Worm (Caenorhabditis elegans): ENCODE data around the gene F58F9.8.

Gene F58F9.8

DNA sequence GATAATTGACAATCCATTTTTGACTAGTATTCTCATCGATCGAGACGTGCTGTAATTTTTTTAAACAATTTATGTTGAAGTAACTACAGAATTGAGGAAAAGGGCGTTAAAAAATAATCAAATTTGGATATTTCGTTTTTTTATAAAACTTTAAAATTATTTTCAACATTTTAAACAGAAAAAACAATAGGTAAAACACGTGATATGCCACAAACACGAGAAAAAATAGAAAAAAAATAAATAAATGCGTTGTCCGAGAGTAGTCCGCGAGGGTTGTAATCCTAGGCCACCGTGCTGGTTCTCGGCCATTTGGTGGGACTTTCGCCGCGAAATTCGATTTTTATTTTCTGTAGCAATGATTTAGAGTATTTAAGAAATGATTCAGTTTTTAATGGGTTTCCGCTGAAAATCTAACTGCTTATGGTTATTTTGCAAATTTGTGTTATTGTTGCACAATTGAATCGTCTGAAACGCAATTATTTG is 31.6 kb upstream of the F58F9.8 start, which contains the start of gene C49A9.10:
TSS of gene C49A9.10 (minus strand) at position 51 of the 483 bp plus-strand sequence.
- TF ChIP-seq dpff-1 (tag; optimal IDR thresholded peaks at IDR 0.05), result no peak
- no peak; the same call in 1 of the 2 replicates for TF ChIP-seq dox-1 (GFP tag; IDR thresholded peaks at IDR 0.05)
- no peak for TF ChIP-seq unc-62 (GFP tag; optimal IDR thresholded peaks at IDR 0.05)
- peak; percentile 29; the same call in 1 of the 2 replicates for TF ChIP-seq hmg-1.2 (GFP tag; IDR thresholded peaks at IDR 0.05)
- TF ChIP-seq chd-7 (tag; optimal IDR thresholded peaks at IDR 0.05), result no peak
- peak; percentile 68; the same call in 1 of the 2 replicates for TF ChIP-seq madf-3 (GFP tag; IDR thresholded peaks at IDR 0.05)
- TF ChIP-seq lsy-27 (tag; optimal IDR thresholded peaks at IDR 0.05; ENCODE audit: borderline replicate concordance, insufficient read depth), result no peak
- no peak for TF ChIP-seq bed-1 (GFP tag; IDR thresholded peaks at IDR 0.05)
- peak; percentile 48 for TF ChIP-seq F57C9.4 (tag; optimal IDR thresholded peaks at IDR 0.05)
- TF ChIP-seq B0019.2 (GFP tag; conservative IDR thresholded peaks at IDR 0.05), result no peak
- TF ChIP-seq pbrm-1 (GFP tag; IDR thresholded peaks at IDR 0.05), result peak; percentile 60; the same call in 1 of the 2 replicates
- no peak for TF ChIP-seq B0261.1 (tag; optimal IDR thresholded peaks at IDR 0.05)
- 0 out of 2 replicates have a peak, but pooled peaks have one; percentile 39 for TF ChIP-seq ceh-100 (GFP tag; IDR thresholded peaks at IDR 0.05)
- TF ChIP-seq sptf-2 (GFP tag; optimal IDR thresholded peaks at IDR 0.05), result no peak
- peak; percentile 52 for TF ChIP-seq F23B12.7 (tag; optimal IDR thresholded peaks at IDR 0.05; ENCODE audit: insufficient read depth)
- TF ChIP-seq him-1 (tag; optimal IDR thresholded peaks at IDR 0.05), result peak; percentile 77
- no peak for TF ChIP-seq egrh-3 (GFP tag; IDR thresholded peaks at IDR 0.05)
- TF ChIP-seq let-526 (GFP tag; IDR thresholded peaks at IDR 0.05), result peak; percentile 89
- TF ChIP-seq lin-35 (GFP tag; optimal IDR thresholded peaks at IDR 0.05), result peak in 2 of 3 experiments; percentile 45 to 93
- peak; percentile 20 for TF ChIP-seq somi-1 (GFP tag; optimal IDR thresholded peaks at IDR 0.05)
- TF ChIP-seq lin-54 (GFP tag; optimal IDR thresholded peaks at IDR 0.05), result peak; percentile 91
- peak; percentile 82 for TF ChIP-seq dpl-1 (GFP tag; optimal IDR thresholded peaks at IDR 0.05)
- TF ChIP-seq Y79H2A.3 (GFP tag; conservative IDR thresholded peaks at IDR 0.05), result no peak
- peak; percentile 43; the same call in 1 of the 2 replicates for TF ChIP-seq nfyb-1 (GFP tag; IDR thresholded peaks at IDR 0.05)
- peak in 1 of 2 experiments; percentile 70 for TF ChIP-seq let-607 (tag; optimal IDR thresholded peaks at IDR 0.05)
- no peak for TF ChIP-seq snpc-1.3 (tag; optimal IDR thresholded peaks at IDR 0.05; ENCODE audit: insufficient read depth)
- no peak for TF ChIP-seq zfh-2 (GFP tag; conservative IDR thresholded peaks at IDR 0.05)
- no peak for TF ChIP-seq B0336.3 (GFP tag; IDR thresholded peaks at IDR 0.05)
- TF ChIP-seq snpc-1.1 (tag; optimal IDR thresholded peaks at IDR 0.05; ENCODE audit: insufficient read depth), result no peak
- peak; percentile 89 for TF ChIP-seq ceh-27 (GFP tag; optimal IDR thresholded peaks at IDR 0.05)
- peak; percentile 81 for TF ChIP-seq mcd-1 (GFP tag; IDR thresholded peaks at IDR 0.05)
- TF ChIP-seq sea-2 (GFP tag; IDR thresholded peaks at IDR 0.05), result no peak
- TF ChIP-seq tlf-1 (GFP tag; optimal IDR thresholded peaks at IDR 0.05), result peak; percentile 68
- peak; percentile 69 for TF ChIP-seq K12H6.12 (tag; optimal IDR thresholded peaks at IDR 0.05)
- TF ChIP-seq athp-1 (tag; optimal IDR thresholded peaks at IDR 0.05), result peak; percentile 70
- TF ChIP-seq F57A8.1 (GFP tag; optimal IDR thresholded peaks at IDR 0.05), result no peak
- no peak for TF ChIP-seq rpc-1 (optimal IDR thresholded peaks at IDR 0.05)
- no peak for TF ChIP-seq rpc-1 (tag; optimal IDR thresholded peaks at IDR 0.05)
- TF ChIP-seq ztf-3 (GFP tag; optimal IDR thresholded peaks at IDR 0.05), result no peak
- TF ChIP-seq madf-8 (GFP tag; conservative IDR thresholded peaks at IDR 0.05), result peak; percentile 31; the same call in 1 of the 2 replicates
- TF ChIP-seq die-1 (tag; optimal IDR thresholded peaks at IDR 0.05), result no peak
- peak; percentile 22 to 89 for TF ChIP-seq rec-8 (tag; optimal IDR thresholded peaks at IDR 0.05)
- TF ChIP-seq mel-28 (tag; optimal IDR thresholded peaks at IDR 0.05; ENCODE audit: borderline replicate concordance), result no peak
- TF ChIP-seq repo-1 (tag; optimal IDR thresholded peaks at IDR 0.05), result no peak
- no peak for TF ChIP-seq sdz-38 (tag; optimal IDR thresholded peaks at IDR 0.05)
- TF ChIP-seq egl-44 (GFP tag; IDR thresholded peaks at IDR 0.05), result no peak
- peak; percentile 73 for TF ChIP-seq rcor-1 (GFP tag; IDR thresholded peaks at IDR 0.05)

Data from whole organism, young adult.